Worm (Caenorhabditis elegans) whole organism, L3 larva: Measurements from ENCODE around the gene ZK285.2.

ENCODE experiments used
- ZK546.5 ChIP-seq: sonication (generic microtip); optimal IDR thresholded peaks from 2 replicates; lab custom pipeline; 2017; ENCODE audit warnings: missing biosample characterization, missing genetic modification characterization
- ceh-9 ChIP-seq: sonication (generic microtip); optimal IDR thresholded peaks from 2 replicates; lab custom pipeline; 2018; ENCODE audit warnings: missing biosample characterization, missing genetic modification characterization
- daf-12 ChIP-seq: fragments of 150-350 bp; optimal IDR thresholded peaks from 2 replicates; lab custom pipeline; 2014; ENCODE audit warnings: missing biosample characterization, missing genetic modification reagents, missing genetic modification characterization
- egl-27 ChIP-seq: sonication (generic microtip); optimal IDR thresholded peaks from 4 replicates; lab custom pipeline; 2017; ENCODE audit warnings: missing biosample characterization, missing genetic modification reagents, missing genetic modification characterization
- egl-5 ChIP-seq: fragments of 150-350 bp; optimal IDR thresholded peaks from 2 replicates; lab custom pipeline; 2017; ENCODE audit warnings: missing biosample characterization, missing genetic modification reagents, missing genetic modification characterization, inconsistent platforms
- elt-2 ChIP-seq: sonication (generic microtip); optimal IDR thresholded peaks from 2 replicates; lab custom pipeline; 2016; ENCODE audit warnings: missing genetic modification reagents, mild to moderate bottlenecking, missing genetic modification characterization, missing compliant biosample characterization
- elt-3 ChIP-seq, 3 experiments: fragments of 150-350 bp in 1 of 3; sonication (generic microtip) in 2 of 3; optimal IDR thresholded peaks; 2 replicates in 2 of 3; 4 replicates in 1 of 3; lab custom pipeline; 2014 to 2017; ENCODE audit warnings: missing biosample characterization in 3 of 3, missing genetic modification characterization in 3 of 3
- eor-1 ChIP-seq, 2 experiments: fragments of 150-350 bp; optimal IDR thresholded peaks; 2 replicates each; lab custom pipeline; 2014 to 2018; ENCODE audit warnings: missing biosample characterization in 2 of 2, missing genetic modification characterization in 2 of 2
- fos-1 ChIP-seq: fragments of 150-350 bp; optimal IDR thresholded peaks from 2 replicates; lab custom pipeline; 2014; ENCODE audit warnings: missing biosample characterization, missing genetic modification characterization
- hmg-11 ChIP-seq: sonication (generic microtip); optimal IDR thresholded peaks from 2 replicates; lab custom pipeline; 2016; ENCODE audit warnings: missing genetic modification characterization, missing compliant biosample characterization
- jun-1 ChIP-seq: fragments of 150-350 bp; optimal IDR thresholded peaks from 2 replicates; lab custom pipeline; 2014; ENCODE audit warnings: missing biosample characterization, missing genetic modification reagents, missing genetic modification characterization
- lin-39 ChIP-seq: fragments of 150-350 bp; optimal IDR thresholded peaks from 2 replicates; lab custom pipeline; 2018; ENCODE audit warnings: missing biosample characterization, missing genetic modification reagents, missing genetic modification characterization
- lsy-12 ChIP-seq: sonication (generic microtip); optimal IDR thresholded peaks from 2 replicates; lab custom pipeline; 2016; ENCODE audit warnings: mild to moderate bottlenecking, missing genetic modification characterization, missing compliant biosample characterization
- mdl-1 ChIP-seq: fragments of 150-350 bp; optimal IDR thresholded peaks from 2 replicates; lab custom pipeline; 2014; ENCODE audit warnings: missing biosample characterization, missing genetic modification characterization
- mml-1 ChIP-seq: fragments of 150-350 bp; sonication (generic microtip); optimal IDR thresholded peaks from 3 replicates; lab custom pipeline; 2014; ENCODE audit warnings: missing biosample characterization, missing genetic modification characterization
- nfya-1 ChIP-seq: sonication (generic microtip); optimal IDR thresholded peaks from 2 replicates; lab custom pipeline; 2017; ENCODE audit warnings: missing genetic modification characterization, mild to moderate bottlenecking, missing compliant biosample characterization, antibody characterized with exemption, moderate library complexity; ENCODE audit not compliant: insufficient read depth
- nhr-12 ChIP-seq: fragments of 150-350 bp; optimal IDR thresholded peaks from 2 replicates; lab custom pipeline; 2014; ENCODE audit warnings: missing biosample characterization, missing genetic modification characterization
- nhr-23 ChIP-seq: fragments of 150-350 bp; optimal IDR thresholded peaks from 2 replicates; lab custom pipeline; 2014; ENCODE audit warnings: missing biosample characterization, missing genetic modification reagents, missing genetic modification characterization
- nhr-237 ChIP-seq: fragments of 150-350 bp; optimal IDR thresholded peaks from 2 replicates; lab custom pipeline; 2014; ENCODE audit warnings: missing biosample characterization, missing genetic modification characterization
- nhr-25 ChIP-seq: sonication (generic microtip); optimal IDR thresholded peaks from 2 replicates; lab custom pipeline; 2017; ENCODE audit warnings: missing biosample characterization, missing genetic modification characterization
- nhr-28 ChIP-seq: fragments of 150-350 bp; optimal IDR thresholded peaks from 2 replicates; lab custom pipeline; 2014; ENCODE audit warnings: missing biosample characterization, missing genetic modification characterization
- nhr-67 ChIP-seq: fragments of 150-350 bp; optimal IDR thresholded peaks from 2 replicates; lab custom pipeline; 2014; ENCODE audit warnings: missing biosample characterization, missing genetic modification characterization
- nhr-76 ChIP-seq: fragments of 150-350 bp; sonication (generic microtip); optimal IDR thresholded peaks from 5 replicates; lab custom pipeline; 2014; ENCODE audit warnings: missing biosample characterization, missing genetic modification characterization
- nhr-77 ChIP-seq: fragments of 150-350 bp; optimal IDR thresholded peaks from 2 replicates; lab custom pipeline; 2014; ENCODE audit warnings: missing biosample characterization, missing genetic modification characterization
- pha-4 ChIP-seq: fragments of 150-350 bp; optimal IDR thresholded peaks from 2 replicates; lab custom pipeline; 2014; ENCODE audit warnings: missing biosample characterization, missing genetic modification reagents, missing genetic modification characterization
- pqm-1 ChIP-seq: fragments of 150-350 bp; optimal IDR thresholded peaks from 2 replicates; lab custom pipeline; 2017; ENCODE audit warnings: missing biosample characterization, missing genetic modification characterization, inconsistent platforms
- skn-1 ChIP-seq: fragments of 150-350 bp; optimal IDR thresholded peaks from 2 replicates; lab custom pipeline; 2014; ENCODE audit warnings: missing biosample characterization, missing genetic modification characterization
- snpc-4 ChIP-seq: fragments of 150-350 bp; optimal IDR thresholded peaks from 2 replicates; lab custom pipeline; 2014; ENCODE audit warnings: missing biosample characterization, missing genetic modification characterization
- tbx-2 ChIP-seq: sonication (generic microtip); optimal IDR thresholded peaks from 2 replicates; lab custom pipeline; 2016; ENCODE audit warnings: mild to moderate bottlenecking, missing genetic modification characterization, missing compliant biosample characterization
- unc-39 ChIP-seq: sonication (generic microtip); optimal IDR thresholded peaks from 4 replicates; lab custom pipeline; 2017; ENCODE audit warnings: missing biosample characterization, missing genetic modification characterization
- ztf-4 ChIP-seq: fragments of 150-350 bp; optimal IDR thresholded peaks from 2 replicates; lab custom pipeline; 2014; ENCODE audit warnings: missing biosample characterization, missing genetic modification characterization

Gene ZK285.2

ce11 chrV:16046573-16046972 lies at the start of gene ZK285.2:
ZK285.2 (plus strand) TSS chrV:16046873.
- no peak for TF ChIP-seq fos-1 (tag; lab: Kevin White, UChicago)
- TF ChIP-seq skn-1 (tag; lab: Kevin White, UChicago), result no peak
- TF ChIP-seq nhr-67 (tag; lab: Kevin White, UChicago), result no peak
- TF ChIP-seq, all 47 proteins: peak for 0

ce11 chrV:16000433-16000832 lies 46.2 kb upstream of the ZK285.2 start, which contains the start of gene nhr-50:
nhr-50 (minus strand) TSS chrV:16000631.
- no peak for TF ChIP-seq mml-1 (tag; lab: Kevin White, UChicago)
- TF ChIP-seq snpc-4 (tag; lab: Kevin White, UChicago), result no peak
- no peak for TF ChIP-seq daf-12 (tag; lab: Kevin White, UChicago)
- no peak for TF ChIP-seq nfya-1 (tag; lab: Kevin White, UChicago)
- peak; percentile 13 for TF ChIP-seq mdl-1 (tag; lab: Kevin White, UChicago)
- TF ChIP-seq lsy-12 (tag; lab: Kevin White, UChicago), result no peak
- peak; percentile 93 for TF ChIP-seq pha-4 (tag; lab: Kevin White, UChicago)
- no peak for TF ChIP-seq egl-5 (tag; lab: Kevin White, UChicago)
- no peak for TF ChIP-seq egl-27 (tag; lab: Kevin White, UChicago)
- no peak for TF ChIP-seq elt-3 (tag; optimal IDR thresholded peaks at IDR 0.05; lab: Kevin White, UChicago)
- TF ChIP-seq skn-1 (tag; lab: Kevin White, UChicago), result peak; percentile 13
- peak; percentile 55 for TF ChIP-seq nhr-23 (tag; lab: Kevin White, UChicago)
- no peak for TF ChIP-seq nhr-77 (tag; lab: Kevin White, UChicago)
- peak; percentile 80 for TF ChIP-seq elt-2
- no peak for TF ChIP-seq lin-39 (tag; lab: Kevin White, UChicago)
- peak; percentile 12 for TF ChIP-seq nhr-25 (tag; lab: Kevin White, UChicago)
- peak; percentile 92 for TF ChIP-seq jun-1 (tag; lab: Kevin White, UChicago)
- peak; percentile 84 for TF ChIP-seq pqm-1
- peak; percentile 69 for TF ChIP-seq fos-1 (tag; lab: Kevin White, UChicago)
- no peak for TF ChIP-seq unc-39 (tag; lab: Kevin White, UChicago)
- no peak for TF ChIP-seq nhr-76 (tag; lab: Kevin White, UChicago)
- no peak for TF ChIP-seq nhr-237 (tag; lab: Kevin White, UChicago)

DNA sequence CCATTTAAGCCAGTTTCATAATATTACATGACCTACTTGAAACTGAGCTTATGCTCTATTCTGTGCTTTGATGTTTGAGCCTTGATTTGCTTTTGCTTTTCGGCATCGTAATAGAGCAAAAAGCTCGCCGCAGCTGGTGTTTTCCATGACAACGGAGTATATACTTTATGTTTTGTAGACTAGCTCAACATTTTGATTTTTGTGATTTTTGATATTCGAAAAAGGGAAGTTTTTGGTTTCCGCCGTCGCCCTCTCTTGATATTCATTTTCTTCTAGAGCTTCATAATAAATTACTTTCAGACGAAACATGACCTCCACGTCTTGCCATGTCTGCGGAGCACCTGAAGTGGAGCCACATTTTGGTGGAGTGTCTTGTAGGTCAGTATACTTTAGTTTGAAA lies 44.4 kb upstream of the ZK285.2 start, which contains the start of gene nhr-63:
Gene nhr-63 (plus strand): TSS at position 301 of the 400 bp plus-strand sequence.
- TF ChIP-seq nhr-77 (tag; lab: Kevin White, UChicago), result no peak
- TF ChIP-seq egl-5 (tag; lab: Kevin White, UChicago), result no peak
- TF ChIP-seq eor-1 (tag; optimal IDR thresholded peaks at IDR 0.05; lab: Kevin White, UChicago), result no peak
- no peak for TF ChIP-seq egl-27 (tag; lab: Kevin White, UChicago)
- no peak for TF ChIP-seq nhr-23 (tag; lab: Kevin White, UChicago)
- TF ChIP-seq nhr-12 (tag; lab: Kevin White, UChicago), result no peak
- no peak for TF ChIP-seq tbx-2 (tag; lab: Kevin White, UChicago)

DNA sequence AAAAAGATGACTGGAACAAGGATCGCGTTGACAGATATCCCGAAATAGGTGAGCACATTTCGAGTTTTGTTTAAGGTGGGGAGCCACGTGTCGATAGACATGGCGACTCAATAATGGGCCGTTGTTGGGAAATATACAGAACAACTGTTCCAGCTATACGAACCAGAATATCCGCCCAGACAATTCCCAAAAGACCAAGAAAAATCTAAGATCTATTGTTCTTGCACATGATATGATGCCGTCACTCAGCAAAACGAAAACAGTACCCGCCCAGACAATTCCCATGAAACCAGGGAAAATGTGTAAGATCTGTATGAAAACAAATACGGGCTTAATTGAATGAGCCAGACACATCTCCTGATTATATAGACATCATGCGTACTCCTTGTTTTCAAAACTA lies 39.2 kb upstream of the ZK285.2 start, which contains the start of gene str-231:
Gene str-231 (minus strand): TSS at position 101 of the 400 bp plus-strand sequence.
- TF ChIP-seq nhr-237 (tag; lab: Kevin White, UChicago) (no peak), ceh-9 (no peak), unc-39 (tag; lab: Kevin White, UChicago) (no peak), eor-1 (tag; optimal IDR thresholded peaks at IDR 0.05; lab: Kevin White, UChicago) (no peak), nfya-1 (tag; lab: Kevin White, UChicago) (no peak), nhr-28 (tag; lab: Kevin White, UChicago) (no peak), tbx-2 (tag; lab: Kevin White, UChicago) (no peak), hmg-11 (tag; lab: Kevin White, UChicago) (no peak), nhr-67 (tag; lab: Kevin White, UChicago) (no peak), mml-1 (tag; lab: Kevin White, UChicago) (no peak), elt-2 (no peak), snpc-4 (tag; lab: Kevin White, UChicago) (no peak), fos-1 (tag; lab: Kevin White, UChicago) (no peak), nhr-12 (tag; lab: Kevin White, UChicago) (no peak), ztf-4 (tag; lab: Kevin White, UChicago) (no peak), egl-5 (tag; lab: Kevin White, UChicago) (no peak)

DNA sequence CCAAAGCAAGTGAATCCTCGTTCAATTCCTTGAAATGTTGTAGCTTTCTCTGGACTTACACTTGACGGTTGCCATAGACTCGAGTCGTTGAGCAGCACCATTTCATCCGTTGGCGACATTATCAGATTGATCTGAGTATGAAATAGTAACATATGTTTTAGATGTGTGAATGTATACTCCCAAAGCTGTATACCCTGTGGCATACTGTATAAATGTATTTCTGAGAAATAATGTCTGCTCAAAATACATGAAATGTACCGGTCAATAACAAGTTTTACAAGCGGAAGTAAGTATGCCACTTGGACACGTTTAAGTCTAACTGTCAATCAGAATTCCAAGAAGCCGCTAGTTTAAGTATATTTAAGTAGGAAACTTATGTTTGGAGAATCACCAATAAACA lies 37.1 kb upstream of the ZK285.2 start, which contains the start of gene str-233:
Gene str-233 (minus strand): TSS at position 101 of the 400 bp plus-strand sequence.
- TF ChIP-seq hmg-11 (tag; lab: Kevin White, UChicago) (no peak), ZK546.5 (tag; lab: Kevin White, UChicago) (no peak)
